Worm (Caenorhabditis elegans) whole organism, late embryonic: ENCODE results near the gene clc-8.
"Not testable (repeated sequence)": the region's sequence is repeated elsewhere in the genome, so short reads cannot be mapped to it uniquely, and the experiment has no call there.

Experiments
- ceh-45 ChIP-seq: fragments of 200-800 bp; sonication (Bioruptor generic); IDR thresholded peaks from 2 replicates; pipeline ENCODE4 v1.3.6; 2022; ENCODE audit warnings: missing genetic modification reagents, missing genetic modification characterization, missing compliant biosample characterization
- elt-2 ChIP-seq: sonication (generic microtip); optimal IDR thresholded peaks from 2 replicates; lab custom pipeline; 2016; ENCODE audit warnings: missing genetic modification reagents, missing genetic modification characterization, missing compliant biosample characterization
- hlh-30 ChIP-seq: sonication (generic microtip); optimal IDR thresholded peaks from 2 replicates; lab custom pipeline; 2017; ENCODE audit warnings: antibody characterized with exemption, missing genetic modification characterization, missing compliant biosample characterization; ENCODE audit not compliant: insufficient read depth
- lim-6 ChIP-seq: sonication (generic microtip); optimal IDR thresholded peaks from 2 replicates; lab custom pipeline; 2016; ENCODE audit warnings: missing genetic modification characterization, missing compliant biosample characterization
- lin-11 ChIP-seq: fragments of 200-800 bp; sonication (Bioruptor generic); optimal IDR thresholded peaks from 2 replicates; lab custom pipeline; 2018; ENCODE audit warnings: mild to moderate bottlenecking, missing genetic modification characterization, missing compliant biosample characterization
- nhr-11 ChIP-seq: fragments of 150-350 bp; optimal IDR thresholded peaks from 2 replicates; lab custom pipeline; 2014; ENCODE audit warnings: missing biosample characterization, missing genetic modification characterization
- odd-2 ChIP-seq: sonication (generic microtip); optimal IDR thresholded peaks from 2 replicates; lab custom pipeline; 2017; ENCODE audit warnings: antibody characterized with exemption, mild to moderate bottlenecking, missing genetic modification characterization, missing compliant biosample characterization
- sox-4 ChIP-seq: sonication (generic microtip); optimal IDR thresholded peaks from 2 replicates; lab custom pipeline; 2017; ENCODE audit warnings: mild to moderate bottlenecking, missing genetic modification characterization, inconsistent platforms, missing compliant biosample characterization
- ztf-16 ChIP-seq: sonication (generic microtip); optimal IDR thresholded peaks from 2 replicates; lab custom pipeline; 2017; ENCODE audit warnings: missing genetic modification characterization, missing compliant biosample characterization

- TF ChIP-seq sox-4; hlh-30 (tag; lab: Kevin White, UChicago); elt-2 (tag; lab: Kevin White, UChicago); ceh-45 (GFP tag; lab: Robert Waterston, UW); nhr-11; ztf-16 (tag; lab: Kevin White, UChicago); lim-6 (tag; lab: Kevin White, UChicago); lin-11 (tag; lab: Kevin White, UChicago); odd-2 (tag; lab: Kevin White, UChicago): not testable (repeated sequence)
Measured at ce11 chrIV:14373814-14374213, 20.1 kb upstream of the clc-8 start, which contains the start of gene Y67A10A.7.
